Worm (Caenorhabditis elegans) whole organism, midembryonic: ENCODE data around the gene F15B9.8.
A peak's percentile ranks its signal among the peaks of the same experiment; 100 is the strongest.

Experiments
- T22C8.4 ChIP-seq: fragments of 200-800 bp; sonication (Bioruptor generic); IDR thresholded peaks from 2 replicates; pipeline ENCODE4 v1.3.6; 2022; ENCODE audit warnings: missing genetic modification characterization, missing compliant biosample characterization
- cog-1 ChIP-seq: sonication (generic microtip); optimal IDR thresholded peaks from 2 replicates; lab custom pipeline; 2016; ENCODE audit warnings: missing genetic modification characterization, missing compliant biosample characterization
- flt-1 ChIP-seq: fragments of 200-800 bp; sonication (Bioruptor generic); IDR thresholded peaks from 2 replicates; pipeline ENCODE4 v1.3.6; 2022; ENCODE audit warnings: missing genetic modification characterization, missing compliant biosample characterization
- klf-2 ChIP-seq: fragments of 200-800 bp; sonication (Bioruptor generic); conservative IDR thresholded peaks from 2 replicates; pipeline ENCODE4 v1.3.6; 2022; ENCODE audit warnings: missing genetic modification reagents, missing genetic modification characterization, missing compliant biosample characterization
- med-1 ChIP-seq: sonication (generic microtip); optimal IDR thresholded peaks from 2 replicates; lab custom pipeline; 2017; ENCODE audit warnings: missing genetic modification characterization, mild to moderate bottlenecking, missing compliant biosample characterization, antibody characterized with exemption, missing genetic modification reagents; ENCODE audit not compliant: insufficient read depth
- ref-1 ChIP-seq: fragments of 200-800 bp; sonication (Bioruptor generic); conservative IDR thresholded peaks from 2 replicates; pipeline ENCODE4 v1.3.6; 2022; ENCODE audit warnings: missing genetic modification reagents, missing genetic modification characterization, missing compliant biosample characterization
- tab-1 ChIP-seq: fragments of 200-800 bp; sonication (Bioruptor generic); IDR thresholded peaks from 2 replicates; pipeline ENCODE4 v1.3.6; 2022; ENCODE audit warnings: missing genetic modification characterization, missing compliant biosample characterization
- ztf-23 ChIP-seq: fragments of 200-800 bp; sonication (Bioruptor generic); IDR thresholded peaks from 2 replicates; pipeline ENCODE4 v1.3.6; 2022; ENCODE audit warnings: missing genetic modification reagents, missing genetic modification characterization, missing compliant biosample characterization
- ztf-29 ChIP-seq: fragments of 200-800 bp; sonication (Bioruptor generic); IDR thresholded peaks from 2 replicates; pipeline ENCODE4 v1.3.6; 2022; ENCODE audit warnings: missing genetic modification reagents, missing genetic modification characterization, missing compliant biosample characterization

The F15B9.8 gene

ce11 chrV:12974047-12974446 is 14.3 kb upstream of the F15B9.8 start:
- TF ChIP-seq T22C8.4 (GFP tag; lab: Robert Waterston, UW): no peak
- TF ChIP-seq cog-1: no peak
- no peak for TF ChIP-seq med-1 (GFP tag; lab: Kevin White, UChicago)
- TF ChIP-seq tab-1 (GFP tag; lab: Robert Waterston, UW): no peak
- TF ChIP-seq ztf-23: no peak
- TF ChIP-seq ref-1 (GFP tag; lab: Robert Waterston, UW): no peak
- TF ChIP-seq ztf-29 (GFP tag; lab: Robert Waterston, UW): no peak
- TF ChIP-seq klf-2: no peak
- TF ChIP-seq flt-1 (GFP tag; lab: Robert Waterston, UW): no peak

ce11 chrV:12987061-12987460 is 1.3 kb upstream of the F15B9.8 start, which contains the start of gene shw-3:
shw-3 (minus strand) TSS chrV:12987161.
- TF ChIP-seq ref-1 (GFP tag; lab: Robert Waterston, UW) (no peak), ztf-23 (no peak), tab-1 (GFP tag; lab: Robert Waterston, UW) (no peak), cog-1 (no peak), flt-1 (GFP tag; lab: Robert Waterston, UW) (no peak), med-1 (GFP tag; lab: Kevin White, UChicago) (no peak), T22C8.4 (GFP tag; lab: Robert Waterston, UW) (no peak), ztf-29 (GFP tag; lab: Robert Waterston, UW) (no peak), klf-2 (no peak)

- TF ChIP-seq med-1 (GFP tag; lab: Kevin White, UChicago) (no peak), ztf-29 (GFP tag; lab: Robert Waterston, UW) (no peak), cog-1 (no peak), ztf-23 (no peak), ref-1 (GFP tag; lab: Robert Waterston, UW) (no peak), T22C8.4 (GFP tag; lab: Robert Waterston, UW) (no peak)
Observed at ce11 chrV:12992891-12993290, 4.5 kb downstream of the F15B9.8 start, which contains the start of the genes F15B9.11 and dsl-7. F15B9.11 (minus strand) TSS chrV:12992895. dsl-7 (plus strand) TSS chrV:12993150.

ce11 chrV:12995269-12995668 is 6.9 kb downstream of the F15B9.8 start, which contains the start of gene far-5:
far-5 (plus strand) TSS chrV:12995569.
- TF ChIP-seq klf-2 (no peak), med-1 (GFP tag; lab: Kevin White, UChicago) (no peak), ztf-23 (no peak), T22C8.4 (GFP tag; lab: Robert Waterston, UW) (no peak), ztf-29 (GFP tag; lab: Robert Waterston, UW) (no peak), tab-1 (GFP tag; lab: Robert Waterston, UW) (no peak), cog-1 (no peak), ref-1 (GFP tag; lab: Robert Waterston, UW) (no peak), flt-1 (GFP tag; lab: Robert Waterston, UW) (no peak)

- TF ChIP-seq flt-1 (GFP tag; lab: Robert Waterston, UW) (no peak), ztf-29 (GFP tag; lab: Robert Waterston, UW) (no peak), cog-1 (no peak)
Observed at ce11 chrV:12997422-12997821, 9.1 kb downstream of the F15B9.8 start, which contains the start of gene far-3. far-3 (minus strand) TSS chrV:12997522.

- TF ChIP-seq T22C8.4 (GFP tag; lab: Robert Waterston, UW): no peak
- TF ChIP-seq ref-1 (GFP tag; lab: Robert Waterston, UW): no peak
- no peak for TF ChIP-seq flt-1 (GFP tag; lab: Robert Waterston, UW)
- TF ChIP-seq tab-1 (GFP tag; lab: Robert Waterston, UW): no peak
- no peak for TF ChIP-seq cog-1
- no peak for TF ChIP-seq ztf-29 (GFP tag; lab: Robert Waterston, UW)
- TF ChIP-seq klf-2: no peak
- TF ChIP-seq med-1 (GFP tag; lab: Kevin White, UChicago): no peak
- no peak for TF ChIP-seq ztf-23
Observed at ce11 chrV:12999559-12999958, 11.2 kb downstream of the F15B9.8 start, which contains the start of gene far-4. far-4 (minus strand) TSS chrV:12999659.

- no peak for TF ChIP-seq ref-1 (GFP tag; lab: Robert Waterston, UW)
Observed at ce11 chrV:13000068-13000467, 11.7 kb downstream of the F15B9.8 start.

- no peak for TF ChIP-seq med-1 (GFP tag; lab: Kevin White, UChicago)
- TF ChIP-seq tab-1 (GFP tag; lab: Robert Waterston, UW): no peak
- no peak for TF ChIP-seq flt-1 (GFP tag; lab: Robert Waterston, UW)
- TF ChIP-seq ztf-23: no peak
- TF ChIP-seq ztf-29 (GFP tag; lab: Robert Waterston, UW): no peak
- TF ChIP-seq klf-2: no peak
Observed at ce11 chrV:13002070-13002469, 13.7 kb downstream of the F15B9.8 start, which contains the start of gene inft-2. inft-2 (plus strand) TSS chrV:13002317.

ce11 chrV:13003378-13003777 is 15.0 kb downstream of the F15B9.8 start:
- peak; percentile 94 for TF ChIP-seq ztf-23
- peak; percentile 87 for TF ChIP-seq klf-2
- TF ChIP-seq ref-1 (GFP tag; lab: Robert Waterston, UW): peak; percentile 79; the same call in 1 of the 2 replicates
- peak; percentile 79 for TF ChIP-seq ztf-29 (GFP tag; lab: Robert Waterston, UW)
- peak; percentile 93 for TF ChIP-seq tab-1 (GFP tag; lab: Robert Waterston, UW)
- peak; percentile 52 for TF ChIP-seq cog-1
- peak; percentile 30 for TF ChIP-seq med-1 (GFP tag; lab: Kevin White, UChicago)
- peak; percentile 94 for TF ChIP-seq flt-1 (GFP tag; lab: Robert Waterston, UW)
- peak; percentile 80 for TF ChIP-seq T22C8.4 (GFP tag; lab: Robert Waterston, UW)

ce11 chrV:13004374-13004773 is 16.0 kb downstream of the F15B9.8 start:
- no peak for TF ChIP-seq flt-1 (GFP tag; lab: Robert Waterston, UW)
- 0 out of 2 replicates have a peak, but pooled peaks have one; percentile 25 for TF ChIP-seq tab-1 (GFP tag; lab: Robert Waterston, UW)
